Worm (Caenorhabditis elegans) whole organism, late embryonic: ENCODE data around the gene K03B4.2.

Experiments used
- Y22D7AL.16 ChIP-seq: sonication (generic microtip); optimal IDR thresholded peaks from 2 replicates; lab custom pipeline; 2016; ENCODE audit warnings: missing genetic modification characterization, missing compliant biosample characterization
- ahr-1 ChIP-seq: sonication (generic microtip); optimal IDR thresholded peaks from 2 replicates; lab custom pipeline; 2016; ENCODE audit warnings: missing genetic modification characterization, missing compliant biosample characterization
- ama-1 ChIP-seq: fragments of 150-350 bp; optimal IDR thresholded peaks from 2 replicates; lab custom pipeline; 2014
- ceh-14 ChIP-seq: sonication (generic microtip); optimal IDR thresholded peaks from 2 replicates; lab custom pipeline; 2016; ENCODE audit warnings: missing genotype, missing genetic modification characterization, missing compliant biosample characterization
- ceh-19 ChIP-seq: fragments of 200-800 bp; sonication (Bioruptor generic); optimal IDR thresholded peaks from 2 replicates; lab custom pipeline; 2018; ENCODE audit warnings: mild to moderate bottlenecking, missing genetic modification characterization, missing compliant biosample characterization
- ceh-2 ChIP-seq: sonication (generic microtip); optimal IDR thresholded peaks from 2 replicates; lab custom pipeline; 2016; ENCODE audit warnings: missing genotype, missing genetic modification characterization, missing compliant biosample characterization
- ceh-22 ChIP-seq: sonication (generic microtip); optimal IDR thresholded peaks from 2 replicates; lab custom pipeline; 2017; ENCODE audit warnings: missing biosample characterization, missing genetic modification characterization
- ceh-34 ChIP-seq: sonication (generic microtip); optimal IDR thresholded peaks from 2 replicates; lab custom pipeline; 2016; ENCODE audit warnings: mild to moderate bottlenecking, missing genetic modification characterization, missing compliant biosample characterization
- ceh-9 ChIP-seq: sonication (generic microtip); optimal IDR thresholded peaks from 2 replicates; lab custom pipeline; 2016; ENCODE audit warnings: mild to moderate bottlenecking, missing genetic modification characterization, inconsistent platforms, missing compliant biosample characterization
- dve-1 ChIP-seq: sonication (generic microtip); optimal IDR thresholded peaks from 2 replicates; lab custom pipeline; 2017; ENCODE audit warnings: antibody characterized with exemption, mild to moderate bottlenecking, missing genetic modification characterization, missing compliant biosample characterization
- elt-2 ChIP-seq: sonication (generic microtip); optimal IDR thresholded peaks from 2 replicates; lab custom pipeline; 2016; ENCODE audit warnings: missing genetic modification reagents, missing genetic modification characterization, missing compliant biosample characterization
- fax-1 ChIP-seq: sonication (generic microtip); optimal IDR thresholded peaks from 2 replicates; lab custom pipeline; 2016; ENCODE audit warnings: missing genotype, missing genetic modification characterization, missing compliant biosample characterization
- fkh-10 ChIP-seq: fragments of 150-350 bp; optimal IDR thresholded peaks from 2 replicates; lab custom pipeline; 2014; ENCODE audit warnings: missing biosample characterization, missing genetic modification reagents, missing genetic modification characterization
- fkh-6 ChIP-seq: sonication (generic microtip); optimal IDR thresholded peaks from 2 replicates; lab custom pipeline; 2016; ENCODE audit warnings: missing genetic modification characterization, missing compliant biosample characterization
- hlh-15 ChIP-seq: sonication (generic microtip); optimal IDR thresholded peaks from 2 replicates; lab custom pipeline; 2016; ENCODE audit warnings: missing genetic modification characterization, missing compliant biosample characterization
- hlh-6 ChIP-seq: sonication (generic microtip); optimal IDR thresholded peaks from 2 replicates; lab custom pipeline; 2016; ENCODE audit warnings: missing genotype, missing genetic modification characterization, missing compliant biosample characterization
- lim-6 ChIP-seq: sonication (generic microtip); optimal IDR thresholded peaks from 2 replicates; lab custom pipeline; 2016; ENCODE audit warnings: missing genetic modification characterization, missing compliant biosample characterization
- mec-3 ChIP-seq: sonication (generic microtip); optimal IDR thresholded peaks from 2 replicates; lab custom pipeline; 2016; ENCODE audit warnings: borderline replicate concordance, missing genetic modification characterization, missing compliant biosample characterization
- nfya-1 ChIP-seq: sonication (generic microtip); optimal IDR thresholded peaks from 2 replicates; lab custom pipeline; 2017; ENCODE audit warnings: missing genetic modification characterization, mild to moderate bottlenecking, missing compliant biosample characterization, antibody characterized with exemption, moderate library complexity
- nhr-11 ChIP-seq: fragments of 150-350 bp; optimal IDR thresholded peaks from 2 replicates; lab custom pipeline; 2014; ENCODE audit warnings: missing biosample characterization, missing genetic modification characterization
- nhr-232 ChIP-seq: sonication (generic microtip); optimal IDR thresholded peaks from 2 replicates; lab custom pipeline; 2016; ENCODE audit warnings: missing genetic modification characterization, missing compliant biosample characterization
- pha-4 ChIP-seq: fragments of 150-350 bp; optimal IDR thresholded peaks from 2 replicates; lab custom pipeline; 2018; ENCODE audit warnings: missing biosample characterization, missing genetic modification reagents, missing genetic modification characterization
- pqm-1 ChIP-seq: sonication (generic microtip); optimal IDR thresholded peaks from 2 replicates; lab custom pipeline; 2016; ENCODE audit warnings: missing genetic modification characterization, missing compliant biosample characterization
- rnt-1 ChIP-seq: sonication (generic microtip); optimal IDR thresholded peaks from 2 replicates; lab custom pipeline; 2016; ENCODE audit warnings: missing genetic modification characterization, missing compliant biosample characterization
- sdc-2 ChIP-seq: sonication (generic microtip); optimal IDR thresholded peaks from 2 replicates; lab custom pipeline; 2016; ENCODE audit warnings: missing genotype, missing genetic modification characterization, missing compliant biosample characterization
- sox-4 ChIP-seq: sonication (generic microtip); optimal IDR thresholded peaks from 2 replicates; lab custom pipeline; 2017; ENCODE audit warnings: mild to moderate bottlenecking, missing genetic modification characterization, inconsistent platforms, missing compliant biosample characterization
- tbx-2 ChIP-seq: sonication (generic microtip); optimal IDR thresholded peaks from 2 replicates; lab custom pipeline; 2016; ENCODE audit warnings: missing genetic modification characterization, missing compliant biosample characterization
- tbx-7 ChIP-seq: sonication (generic microtip); optimal IDR thresholded peaks from 2 replicates; lab custom pipeline; 2016; ENCODE audit warnings: missing genotype, missing genetic modification characterization, missing compliant biosample characterization
- ttx-3 ChIP-seq: sonication (generic microtip); optimal IDR thresholded peaks from 2 replicates; lab custom pipeline; 2016; ENCODE audit warnings: missing genetic modification reagents, missing genetic modification characterization, missing compliant biosample characterization
- unc-3 ChIP-seq, 2 experiments: fragments of 200-800 bp in 1 of 2; sonication (Bioruptor generic) in 1 of 2; sonication (generic microtip) in 1 of 2; conservative IDR thresholded peaks in 1 of 2; optimal IDR thresholded peaks in 1 of 2; 2 replicates each; pipeline versions ENCODE4 v1.3.6 to Lab custom; 2016 to 2022; ENCODE audit warnings: missing compliant biosample characterization in 2 of 2, missing genetic modification characterization in 2 of 2, missing genetic modification reagents in 1 of 2
- unc-42 ChIP-seq: sonication (generic microtip); optimal IDR thresholded peaks from 2 replicates; lab custom pipeline; 2016; ENCODE audit warnings: missing genotype, missing genetic modification characterization, missing compliant biosample characterization

K03B4.2 gene

ce11 chrV:4731154-4731961, 43.6 kb downstream of the K03B4.2 start, which contains the start of gene F39G3.3 (continued):
- TF ChIP-seq fkh-10: peak; percentile 66
- peak; percentile 91 for TF ChIP-seq ttx-3 (tag; lab: Kevin White, UChicago)
- peak; percentile 88 for TF ChIP-seq ceh-19 (GFP tag; lab: Kevin White, UChicago)
- peak; percentile 89 for TF ChIP-seq nfya-1 (tag; lab: Kevin White, UChicago)
- no peak for TF ChIP-seq ama-1
- peak; percentile 95 for TF ChIP-seq elt-2
- TF ChIP-seq hlh-15: peak; percentile 79
- TF ChIP-seq unc-3 (GFP tag; conservative IDR thresholded peaks at IDR 0.05; lab: Robert Waterston, UW): no peak; the same call in 1 of the 2 replicates
- TF ChIP-seq unc-3 (tag; optimal IDR thresholded peaks at IDR 0.05; lab: Kevin White, UChicago): peak; percentile 87
- TF ChIP-seq ceh-9 (tag; lab: Kevin White, UChicago): no peak
- peak; percentile 86 for TF ChIP-seq ceh-34 (tag; lab: Kevin White, UChicago)
- peak; percentile 91 for TF ChIP-seq ceh-2
- peak; percentile 88 for TF ChIP-seq sox-4 (tag; lab: Kevin White, UChicago)
- TF ChIP-seq ceh-14: peak; percentile 97
- no peak for TF ChIP-seq dve-1
- peak; percentile 69 for TF ChIP-seq nhr-232 (tag; lab: Kevin White, UChicago)
- TF ChIP-seq tbx-2 (tag; lab: Kevin White, UChicago): peak; percentile 89
- TF ChIP-seq ahr-1: peak; percentile 78
- peak; percentile 83 for TF ChIP-seq fkh-6 (tag; lab: Kevin White, UChicago)

ce11 chrV:4733952-4734351, 46.2 kb downstream of the K03B4.2 start:
- TF ChIP-seq Y22D7AL.16 (tag; lab: Kevin White, UChicago) (no peak), nfya-1 (tag; lab: Kevin White, UChicago) (no peak), pqm-1 (no peak), sdc-2 (tag; lab: Kevin White, UChicago) (no peak)
- TF ChIP-seq, all 69 proteins: peak for 0

- no peak for TF ChIP-seq lim-6 (tag; lab: Kevin White, UChicago)
- no peak for TF ChIP-seq dve-1
- TF ChIP-seq Y22D7AL.16 (tag; lab: Kevin White, UChicago): no peak
- TF ChIP-seq unc-42 (tag; lab: Kevin White, UChicago): no peak
- no peak for TF ChIP-seq nfya-1 (tag; lab: Kevin White, UChicago)
- TF ChIP-seq sox-4 (tag; lab: Kevin White, UChicago): no peak
- TF ChIP-seq hlh-6: no peak
- no peak for TF ChIP-seq ceh-22 (tag; lab: Kevin White, UChicago)
- no peak for TF ChIP-seq tbx-7 (tag; lab: Kevin White, UChicago)
- no peak for TF ChIP-seq pha-4 (tag; lab: Kevin White, UChicago)
- TF ChIP-seq rnt-1 (tag; lab: Kevin White, UChicago): no peak
Observed at ce11 chrV:4734608-4735007, 46.8 kb downstream of the K03B4.2 start.

- peak; percentile 98 for TF ChIP-seq elt-2
- TF ChIP-seq nhr-11 (tag; lab: Kevin White, UChicago): no peak
- no peak for TF ChIP-seq pha-4 (tag; lab: Kevin White, UChicago)
- TF ChIP-seq ceh-34 (tag; lab: Kevin White, UChicago): no peak
- TF ChIP-seq pqm-1: no peak
- no peak for TF ChIP-seq mec-3 (tag; lab: Kevin White, UChicago)
- TF ChIP-seq fax-1 (tag; lab: Kevin White, UChicago): no peak
Observed at ce11 chrV:4737727-4738126, 49.9 kb downstream of the K03B4.2 start, which contains the start of gene F39G3.2. Gene F39G3.2 (plus strand): TSS chrV:4737831.
